Worm (Caenorhabditis elegans): ENCODE measurements around the gene C18D11.6.
"Not testable (repeated sequence)": the region's sequence is repeated elsewhere in the genome, so short reads cannot be mapped to it uniquely, and the experiment has no call there.

The C18D11.6 gene

ce11 chrIII:11810447-11810846 is at the start of gene C18D11.6:
TSS of gene C18D11.6 (plus strand) at chrIII:11810556.
- TF ChIP-seq ceh-20 (GFP tag; IDR thresholded peaks at IDR 0.05) (no peak), unc-62 (GFP tag; optimal IDR thresholded peaks at IDR 0.05 in 1 of 2) (peak in 1 of 2 experiments; percentile 85), unc-62 (tag; optimal IDR thresholded peaks at IDR 0.05) (no peak), aha-1 (tag) (peak; percentile 87)

ce11 chrIII:11760634-11761033 is 49.7 kb upstream of the C18D11.6 start:
- TF ChIP-seq set-16 (GFP tag; IDR thresholded peaks at IDR 0.05) (peak; percentile 75), nhr-10 (tag; optimal IDR thresholded peaks at IDR 0.05) (no peak)

- TF ChIP-seq F10B5.3 (tag; optimal IDR thresholded peaks at IDR 0.05); F26F4.8 (GFP tag; conservative IDR thresholded peaks at IDR 0.05); dpl-1 (GFP tag; optimal IDR thresholded peaks at IDR 0.05): not testable (repeated sequence)
Measured at ce11 chrIII:11773581-11773980, 36.8 kb upstream of the C18D11.6 start, which contains the start of gene gbf-1. TSS of gene gbf-1 (minus strand) at chrIII:11773681.

ce11 chrIII:11774508-11775000 is 35.8 kb upstream of the C18D11.6 start, which contains the start of gene immp-1:
TSS of gene immp-1 (plus strand) at chrIII:11774950.
- TF ChIP-seq R02D3.7 (tag; optimal IDR thresholded peaks at IDR 0.05) (no peak), madf-5 (GFP tag; IDR thresholded peaks at IDR 0.05) (no peak), T20F7.1 (GFP tag; optimal IDR thresholded peaks at IDR 0.05) (no peak), nhr-11 (tag; optimal IDR thresholded peaks at IDR 0.05) (no peak), tag-97 (GFP tag; IDR thresholded peaks at IDR 0.05) (no peak), fos-1 (tag; optimal IDR thresholded peaks at IDR 0.05) (no peak), attf-4 (tag; optimal IDR thresholded peaks at IDR 0.05) (no peak), cey-2 (tag; optimal IDR thresholded peaks at IDR 0.05; ENCODE audit: borderline replicate concordance, insufficient read depth) (no peak), Y75B8A.6 (GFP tag; IDR thresholded peaks at IDR 0.05) (no peak), lin-15B (tag; optimal IDR thresholded peaks at IDR 0.05) (no peak), nhr-41 (GFP tag; IDR thresholded peaks at IDR 0.05) (no peak), dpl-1 (GFP tag; optimal IDR thresholded peaks at IDR 0.05) (peak; percentile 52), nhr-76 (tag; optimal IDR thresholded peaks at IDR 0.05) (no peak), dve-1 (tag; optimal IDR thresholded peaks at IDR 0.05; ENCODE audit: insufficient read depth) (peak; percentile 29), zag-1 (tag; optimal IDR thresholded peaks at IDR 0.05) (no peak), lin-39 (tag; optimal IDR thresholded peaks at IDR 0.05) (no peak), unc-39 (tag; optimal IDR thresholded peaks at IDR 0.05) (no peak), Y105C5A.15 (GFP tag; IDR thresholded peaks at IDR 0.05) (no peak), F37D6.2 (tag; optimal IDR thresholded peaks at IDR 0.05) (no peak), mes-2 (tag; optimal IDR thresholded peaks at IDR 0.05; ENCODE audit: poor library complexity, severe bottlenecking) (peak; percentile 72), fkh-10 (GFP tag; optimal IDR thresholded peaks at IDR 0.05) (no peak), zfp-2 (tag; optimal IDR thresholded peaks at IDR 0.05) (no peak), F44E2.7 (GFP tag; IDR thresholded peaks at IDR 0.05) (no peak), unc-130 (GFP tag; optimal IDR thresholded peaks at IDR 0.05) (no peak), madf-9 (GFP tag; conservative IDR thresholded peaks at IDR 0.05) (no peak), ceh-62 (tag; optimal IDR thresholded peaks at IDR 0.05) (no peak), F26F4.8 (GFP tag; conservative IDR thresholded peaks at IDR 0.05) (no peak), zip-11 (GFP tag; IDR thresholded peaks at IDR 0.05) (no peak), Y48G9A.11 (GFP tag; IDR thresholded peaks at IDR 0.05) (no peak), lsy-2 (tag; optimal IDR thresholded peaks at IDR 0.05) (peak in 1 of 2 experiments; percentile 64), duxl-1 (tag; optimal IDR thresholded peaks at IDR 0.05; ENCODE audit: poor library complexity) (no peak), aly-2 (tag; optimal IDR thresholded peaks at IDR 0.05) (no peak), daf-16 (GFP tag; optimal IDR thresholded peaks at IDR 0.05) (no peak), daf-16 (tag; optimal IDR thresholded peaks at IDR 0.05) (peak; percentile 51), mxl-2 (GFP tag; conservative IDR thresholded peaks at IDR 0.05) (no peak), nhr-111 (GFP tag; optimal IDR thresholded peaks at IDR 0.05) (no peak), arid-1 (GFP tag; conservative IDR thresholded peaks at IDR 0.05) (no peak), set-16 (GFP tag; IDR thresholded peaks at IDR 0.05) (no peak), dmd-6 (GFP tag; IDR thresholded peaks at IDR 0.05) (no peak), gei-8 (GFP tag; optimal IDR thresholded peaks at IDR 0.05) (no peak)

Data from whole organism, L4 larva.